Fruit fly (Drosophila melanogaster) whole organism, embryonic: ENCODE results near the gene InR.

ENCODE experiments used
- ATbp ChIP-seq: fragments of 200-800 bp; sonication (Bioruptor generic); optimal IDR thresholded peaks from 2 replicates; lab custom pipeline; 2017; ENCODE audit warnings: missing biosample characterization, mild to moderate bottlenecking, missing genetic modification characterization, missing genetic modification reagents
- Atf6 ChIP-seq: fragments of 200-800 bp; sonication (Bioruptor generic); IDR thresholded peaks from 2 replicates; pipeline ENCODE4 v1.3.6; 2022; ENCODE audit warnings: missing biosample characterization, missing genetic modification characterization
- CG11398 ChIP-seq: fragments of 200-800 bp; sonication (Bioruptor generic); optimal IDR thresholded peaks from 2 replicates; lab custom pipeline; 2016; ENCODE audit warnings: missing biosample characterization, missing genetic modification characterization
- cwo ChIP-seq: fragments of 200-800 bp; sonication (Bioruptor generic); optimal IDR thresholded peaks from 3 replicates; lab custom pipeline; 2017; ENCODE audit warnings: missing biosample characterization, missing genetic modification characterization, mild to moderate bottlenecking, moderate library complexity, missing genetic modification reagents
- gem ChIP-seq: fragments of 200-800 bp; sonication (Bioruptor generic); optimal IDR thresholded peaks from 2 replicates; lab custom pipeline; 2019; ENCODE audit warnings: missing biosample characterization, mild to moderate bottlenecking, missing genetic modification characterization, moderate library complexity
- gro ChIP-seq: fragments of 200-800 bp; sonication (Bioruptor generic); optimal IDR thresholded peaks from 2 replicates; lab custom pipeline; 2016; ENCODE audit warnings: missing biosample characterization, missing genetic modification characterization
- pros ChIP-seq: fragments of 200-800 bp; sonication (Bioruptor generic); optimal IDR thresholded peaks from 3 replicates; lab custom pipeline; 2019; ENCODE audit warnings: missing biosample characterization, mild to moderate bottlenecking, missing genetic modification characterization, moderate library complexity
- pum ChIP-seq: fragments of 200-800 bp; sonication (Bioruptor generic); optimal IDR thresholded peaks from 2 replicates; lab custom pipeline; 2016; ENCODE audit warnings: missing biosample characterization, missing genetic modification characterization

DNA sequence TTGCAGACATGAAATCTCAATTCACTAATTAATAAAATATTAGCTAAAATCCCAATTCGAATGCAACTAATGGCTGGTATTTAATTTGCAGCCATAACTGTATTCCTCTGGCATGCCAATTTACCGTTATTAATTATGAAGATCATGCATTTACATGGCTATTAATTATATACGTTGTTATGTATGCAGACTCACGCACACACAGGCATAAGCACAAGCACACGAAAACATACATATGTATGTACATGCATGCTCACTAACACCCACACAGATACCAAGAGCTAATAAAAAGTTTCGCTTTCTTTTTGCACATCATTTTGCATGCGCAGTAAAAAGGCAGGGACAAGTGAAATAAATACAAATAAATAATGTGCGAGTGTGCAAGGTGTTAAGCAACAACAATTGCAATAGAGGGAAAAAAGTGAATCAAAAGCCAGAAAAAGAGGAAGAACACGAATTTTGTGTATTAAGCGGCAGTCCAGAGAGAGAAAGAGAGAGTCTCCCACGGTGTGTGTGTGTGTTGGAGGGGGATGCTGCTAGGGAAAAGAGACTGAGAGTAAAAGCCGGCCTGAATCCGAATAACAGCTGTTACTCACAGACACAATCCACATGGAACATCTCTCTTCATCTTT, 11.2 kb upstream of the InR start:
- TF ChIP-seq gem (tag; lab: Kevin White, UChicago), result no peak
- TF ChIP-seq Atf6 (GFP tag; lab: Robert Waterston, UW), result no peak
- TF ChIP-seq gro (GFP tag; lab: Kevin White, UChicago), result no peak
- no peak for TF ChIP-seq CG11398
- peak; percentile 38 for TF ChIP-seq pros (GFP tag; lab: Kevin White, UChicago)
- no peak for TF ChIP-seq ATbp (GFP tag; lab: Kevin White, UChicago)
- TF ChIP-seq pum (GFP tag; lab: Kevin White, UChicago), result no peak
- no peak for TF ChIP-seq cwo (GFP tag; lab: Kevin White, UChicago)
